Worm (Caenorhabditis elegans) whole organism, L4/young adult: Measurements from ENCODE around the gene Y75B8A.39.

Source experiments
- W03F9.2 ChIP-seq: fragments of 150-350 bp; optimal IDR thresholded peaks from 2 replicates; lab custom pipeline; 2014; ENCODE audit warnings: missing biosample characterization, missing genetic modification characterization
- dao-5 ChIP-seq: sonication (generic microtip); optimal IDR thresholded peaks from 2 replicates; lab custom pipeline; 2016; ENCODE audit warnings: missing genotype, missing genetic modification characterization, moderate library complexity, missing compliant biosample characterization
- him-1 ChIP-seq: sonication (generic microtip); optimal IDR thresholded peaks from 2 replicates; lab custom pipeline; 2016; ENCODE audit warnings: missing genotype, missing genetic modification reagents, missing genetic modification characterization, missing compliant biosample characterization

The Y75B8A.39 gene

DNA sequence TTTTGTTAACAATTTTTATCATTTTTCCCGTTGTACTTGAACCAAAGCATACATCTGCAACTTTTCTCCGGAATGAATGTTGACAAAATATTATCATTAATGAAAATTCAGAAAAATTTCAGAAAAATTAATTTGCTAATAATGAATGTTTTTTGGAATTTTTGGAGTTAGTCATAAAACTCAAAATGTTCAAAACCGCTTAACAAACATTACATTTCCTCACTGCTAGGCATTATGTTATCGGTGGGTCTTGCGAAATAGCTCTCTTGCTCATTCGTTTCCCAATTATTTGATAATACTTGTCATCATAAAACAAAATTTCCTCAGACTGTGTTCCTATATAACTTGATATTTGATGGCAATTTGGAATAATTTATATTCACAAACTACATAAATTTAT, at the start of gene Y75B8A.39:
Y75B8A.39 (plus strand) TSS at position 301 of the 400 bp plus-strand sequence.
- TF ChIP-seq W03F9.2 (tag; lab: Kevin White, UChicago): no peak
- no peak for TF ChIP-seq him-1 (tag; lab: Kevin White, UChicago)
- TF ChIP-seq dao-5 (tag; lab: Kevin White, UChicago): no peak

DNA sequence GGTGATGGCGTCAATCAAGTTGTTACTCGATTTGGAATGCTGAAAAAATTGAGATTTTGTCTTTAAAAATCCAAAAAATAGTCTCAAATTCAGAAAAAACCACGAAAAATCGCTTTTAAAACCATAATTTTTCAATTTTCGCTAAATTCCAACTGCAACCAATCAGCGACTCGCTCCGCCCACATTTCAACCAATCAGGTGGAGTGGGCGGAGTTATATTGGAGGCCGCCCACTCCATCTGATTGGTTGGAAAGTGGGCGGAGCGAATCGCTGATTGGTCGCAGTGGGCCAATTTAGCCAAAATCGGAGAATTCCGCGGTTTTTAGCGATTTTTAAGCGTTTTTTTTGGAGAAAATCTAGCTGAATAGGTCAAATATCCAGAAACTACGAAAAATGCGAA, 43.2 kb upstream of the Y75B8A.39 start:
- TF ChIP-seq W03F9.2 (tag; lab: Kevin White, UChicago) (no peak), him-1 (tag; lab: Kevin White, UChicago) (no peak)

DNA sequence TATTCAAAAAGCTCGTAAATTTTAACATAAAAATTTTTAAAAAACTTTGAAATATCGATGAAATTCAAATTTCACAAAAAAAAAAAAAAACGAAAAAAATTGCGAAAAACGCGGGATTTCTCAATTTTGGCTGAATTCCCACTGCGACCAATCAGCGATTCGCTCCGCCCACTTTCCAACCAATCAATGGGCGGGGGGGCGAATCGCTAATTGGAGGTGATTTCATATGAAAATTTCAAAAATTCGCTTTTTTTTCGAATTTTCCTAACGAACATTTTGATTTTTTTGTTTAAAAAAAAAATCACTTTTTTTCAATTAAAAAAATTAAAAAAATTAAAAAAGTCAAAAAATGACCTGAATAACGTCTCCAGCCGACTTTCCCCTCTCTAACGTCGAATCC, 42.6 kb upstream of the Y75B8A.39 start:
- TF ChIP-seq W03F9.2 (tag; lab: Kevin White, UChicago): no peak
- no peak for TF ChIP-seq him-1 (tag; lab: Kevin White, UChicago)
- TF ChIP-seq dao-5 (tag; lab: Kevin White, UChicago): no peak

DNA sequence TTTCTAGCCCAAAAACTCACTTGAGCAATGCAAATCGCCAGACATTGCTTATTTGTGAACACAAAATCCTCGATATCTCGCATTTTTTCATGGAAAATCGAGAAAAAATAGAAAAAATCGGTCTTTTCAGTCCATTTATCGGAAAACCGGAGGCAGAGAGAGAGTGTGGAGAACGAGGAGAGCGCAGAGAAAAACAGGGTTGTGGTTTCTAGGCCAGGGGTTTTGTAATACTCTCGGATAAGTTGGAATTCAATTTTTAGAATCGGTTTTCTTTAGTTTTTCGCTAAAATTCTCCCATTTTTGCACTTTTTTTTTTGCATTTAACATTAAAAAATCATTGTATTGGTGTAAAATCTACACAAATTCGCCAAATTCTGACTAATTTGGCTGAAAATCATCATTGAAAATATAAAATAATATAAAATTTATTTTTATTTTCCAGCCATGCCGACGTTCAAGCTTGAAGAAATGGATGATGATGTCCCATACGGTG, 39.3 kb upstream of the Y75B8A.39 start, which contains the start of the genes Y75B8A.24 and Y75B8A.25:
Y75B8A.24 (minus strand) TSS at position 155 of the 493 bp plus-strand sequence.
Y75B8A.25 (plus strand) TSS at position 443 of the 493 bp plus-strand sequence.
- peak; percentile 66 for TF ChIP-seq W03F9.2 (tag; lab: Kevin White, UChicago)
- no peak for TF ChIP-seq him-1 (tag; lab: Kevin White, UChicago)

DNA sequence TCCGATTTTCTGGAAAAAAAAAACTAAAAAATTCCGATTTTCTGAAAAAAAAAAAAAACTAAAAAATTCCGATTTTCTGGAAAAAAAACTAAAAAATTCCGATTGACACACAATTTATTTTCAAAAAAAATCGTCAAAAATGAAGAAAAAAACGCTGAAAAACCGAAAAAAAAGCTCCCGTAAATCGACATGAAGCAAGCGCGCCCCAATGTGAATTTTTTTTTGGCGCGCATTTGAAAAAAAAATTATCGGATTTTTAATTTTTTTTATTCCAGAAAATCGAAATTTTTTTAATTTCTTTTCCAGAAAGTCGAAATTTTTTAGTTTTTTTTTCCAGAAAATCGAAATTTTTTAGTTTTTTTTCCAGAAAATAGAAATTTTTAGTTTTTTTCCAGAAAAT, 34.2 kb upstream of the Y75B8A.39 start:
- no peak for TF ChIP-seq him-1 (tag; lab: Kevin White, UChicago)

DNA sequence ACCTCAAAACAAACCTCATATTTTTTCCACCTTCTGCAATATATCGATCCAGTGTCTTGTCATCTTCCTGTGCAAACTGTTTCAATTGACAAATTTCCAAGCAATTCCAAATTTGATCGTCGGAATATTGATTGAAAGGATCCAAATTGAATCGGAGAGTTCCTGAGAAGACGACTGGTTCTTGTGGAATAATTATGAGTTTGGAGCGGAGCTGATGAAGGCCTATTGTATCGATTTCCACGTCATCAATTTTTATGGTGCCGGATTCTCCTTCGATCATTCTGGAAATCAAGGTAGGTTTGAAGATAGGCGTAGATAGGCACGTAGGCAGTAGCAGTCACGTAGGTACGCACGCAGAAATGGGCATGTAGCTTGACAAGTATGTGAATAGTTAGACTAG, 28.8 kb upstream of the Y75B8A.39 start:
- TF ChIP-seq dao-5 (tag; lab: Kevin White, UChicago): no peak
- no peak for TF ChIP-seq him-1 (tag; lab: Kevin White, UChicago)
- no peak for TF ChIP-seq W03F9.2 (tag; lab: Kevin White, UChicago)

DNA sequence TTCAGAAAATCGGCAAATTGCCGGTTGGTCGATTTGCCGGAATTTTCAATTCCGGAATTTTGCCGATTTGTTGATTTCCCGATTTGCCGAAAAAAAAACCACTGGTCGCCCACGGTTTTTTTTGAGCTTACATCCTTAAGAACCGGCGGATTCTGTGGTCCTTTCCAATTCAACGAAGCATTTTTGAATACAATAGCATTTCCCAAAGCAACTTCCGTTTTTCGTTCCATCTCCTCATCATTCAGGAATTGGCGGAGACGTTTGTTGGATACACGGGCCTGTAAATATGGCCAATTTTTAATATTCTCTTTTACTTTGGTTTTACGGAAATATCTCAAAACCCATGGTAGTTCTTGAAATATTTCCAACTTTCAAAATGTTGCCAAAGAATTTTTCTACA, 20.5 kb upstream of the Y75B8A.39 start:
- TF ChIP-seq dao-5 (tag; lab: Kevin White, UChicago) (no peak), W03F9.2 (tag; lab: Kevin White, UChicago) (no peak), him-1 (tag; lab: Kevin White, UChicago) (no peak)

DNA sequence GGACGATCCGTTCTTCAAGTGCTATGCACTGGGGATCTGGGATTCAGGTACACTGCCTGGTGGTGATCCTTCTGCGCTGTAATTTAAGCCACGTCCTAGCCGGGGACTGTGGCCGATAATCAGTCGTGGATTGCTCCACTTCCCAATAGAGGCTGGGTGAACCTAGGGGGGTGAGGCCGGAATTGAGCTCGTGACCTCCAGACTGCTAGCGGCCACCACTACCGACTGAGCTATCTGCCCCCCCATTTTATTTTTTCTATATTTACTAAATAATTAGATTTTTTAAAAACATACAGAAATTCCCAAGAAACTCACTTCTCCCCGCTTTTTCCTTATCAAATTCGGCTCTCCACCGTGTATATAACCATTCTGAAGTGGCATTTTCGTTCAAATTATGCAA, 15.7 kb upstream of the Y75B8A.39 start:
- no peak for TF ChIP-seq him-1 (tag; lab: Kevin White, UChicago)

DNA sequence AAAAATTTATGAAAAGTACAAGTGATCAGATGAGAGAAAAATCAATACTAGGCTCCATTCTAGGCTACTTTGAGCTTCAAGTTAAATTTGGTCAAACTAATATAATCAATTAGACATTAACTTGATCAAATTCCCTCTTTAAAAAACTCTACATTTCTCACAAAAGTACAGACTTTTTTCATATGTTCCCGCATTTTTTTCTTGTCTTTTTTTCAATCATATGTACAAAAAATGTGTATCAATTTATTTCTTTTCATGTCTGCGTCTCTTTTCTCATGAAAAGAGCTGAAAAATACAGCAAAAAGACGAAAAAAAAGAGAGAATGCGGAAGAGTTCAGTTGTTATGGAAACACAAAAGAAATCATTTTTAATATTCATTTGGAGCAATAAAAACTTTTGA, 13.7 kb upstream of the Y75B8A.39 start:
- TF ChIP-seq W03F9.2 (tag; lab: Kevin White, UChicago): no peak
- TF ChIP-seq dao-5 (tag; lab: Kevin White, UChicago): no peak
- no peak for TF ChIP-seq him-1 (tag; lab: Kevin White, UChicago)

DNA sequence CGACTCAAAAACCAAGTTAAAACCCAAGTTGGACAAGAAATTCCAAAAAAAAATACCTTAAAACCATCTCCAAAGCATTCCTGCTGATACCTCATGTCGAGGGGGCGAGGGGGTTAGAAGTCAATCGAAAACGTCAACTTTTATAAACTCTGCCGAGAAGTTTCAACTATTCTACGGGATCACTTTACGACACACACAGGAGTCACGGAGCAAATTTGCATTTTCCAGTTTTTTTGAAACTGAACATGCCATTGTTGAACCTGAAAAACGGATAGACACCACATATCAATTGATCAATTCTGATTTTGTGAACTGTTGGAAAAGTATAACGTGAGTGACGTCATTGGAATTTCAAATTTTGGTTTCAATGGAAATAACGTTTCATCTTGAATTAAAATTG, 9.9 kb upstream of the Y75B8A.39 start, which contains the start of gene mrp-8:
mrp-8 (minus strand) TSS at position 101 of the 400 bp plus-strand sequence.
- TF ChIP-seq W03F9.2 (tag; lab: Kevin White, UChicago): no peak
- no peak for TF ChIP-seq him-1 (tag; lab: Kevin White, UChicago)
- TF ChIP-seq dao-5 (tag; lab: Kevin White, UChicago): no peak

DNA sequence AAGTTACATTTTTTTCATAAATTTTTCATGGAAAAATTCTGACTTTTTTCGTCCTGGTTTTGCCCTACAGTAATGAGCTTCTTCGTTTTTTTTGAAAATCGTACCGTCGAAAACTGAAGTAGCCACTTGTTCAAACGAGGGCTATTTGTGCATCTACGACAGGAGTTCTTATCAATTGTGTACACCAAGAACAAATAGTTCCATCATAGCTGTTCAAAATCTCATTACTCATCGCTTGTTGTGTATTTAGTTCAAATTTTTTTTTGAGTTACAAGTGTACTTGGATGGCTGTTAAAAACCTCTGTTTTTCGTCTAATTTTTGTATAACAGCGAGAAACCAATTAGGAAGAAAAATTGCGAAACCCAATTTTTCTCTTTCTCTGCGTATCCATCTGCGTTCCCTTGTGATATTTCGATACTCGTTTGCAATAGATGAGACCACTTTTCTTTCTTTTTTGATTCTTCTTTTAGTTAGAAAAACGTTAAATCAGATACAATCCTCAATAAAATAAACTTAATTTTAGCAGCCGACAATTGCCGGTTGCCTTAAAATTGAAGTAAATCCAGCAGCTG, 8.1 kb upstream of the Y75B8A.39 start:
- TF ChIP-seq dao-5 (tag; lab: Kevin White, UChicago): no peak
- TF ChIP-seq him-1 (tag; lab: Kevin White, UChicago): no peak
- no peak for TF ChIP-seq W03F9.2 (tag; lab: Kevin White, UChicago)

DNA sequence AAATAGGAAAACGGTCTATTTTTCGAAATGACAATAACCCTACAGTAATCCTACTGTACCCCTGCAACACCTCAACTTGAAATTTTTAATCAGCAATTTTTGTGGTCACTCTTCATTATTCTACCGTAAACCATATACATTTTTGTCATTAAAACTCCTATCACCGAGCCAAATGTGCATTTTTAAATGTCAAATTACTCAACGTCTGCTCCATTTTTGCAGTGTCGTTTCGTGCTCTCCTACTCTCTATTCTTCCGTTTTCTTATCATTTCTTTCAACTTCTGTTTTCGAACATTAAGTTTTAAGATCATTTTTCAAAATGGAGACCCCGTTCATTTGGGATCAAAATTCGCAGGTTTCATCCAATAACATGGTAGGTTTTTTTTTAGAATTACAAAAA, 5.5 kb upstream of the Y75B8A.39 start, which contains the start of gene pqn-92:
pqn-92 (plus strand) TSS at position 307 of the 400 bp plus-strand sequence.
- TF ChIP-seq dao-5 (tag; lab: Kevin White, UChicago) (no peak), him-1 (tag; lab: Kevin White, UChicago) (no peak), W03F9.2 (tag; lab: Kevin White, UChicago) (no peak)

DNA sequence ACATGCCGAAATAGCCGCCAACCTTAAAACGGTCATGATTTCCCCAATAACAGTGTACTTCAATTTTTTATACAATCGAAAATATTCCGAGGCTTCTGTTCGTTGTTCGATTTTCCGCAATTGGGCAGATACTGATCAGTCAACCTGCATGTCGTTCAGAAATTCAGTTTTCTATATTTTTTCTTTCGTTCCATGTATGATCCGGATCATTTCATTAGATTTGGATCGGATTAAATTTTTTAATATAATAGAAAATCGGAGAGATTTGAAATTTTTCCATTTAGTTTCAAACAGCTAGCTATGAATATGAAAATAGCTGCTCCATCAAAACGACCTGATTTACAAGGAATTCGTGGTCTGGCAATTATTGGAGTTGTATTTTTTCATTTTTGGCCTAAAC, 2.2 kb downstream of the Y75B8A.39 start, which contains the start of gene Y75B8A.37:
Y75B8A.37 (plus strand) TSS at position 301 of the 400 bp plus-strand sequence.
- no peak for TF ChIP-seq W03F9.2 (tag; lab: Kevin White, UChicago)
- TF ChIP-seq dao-5 (tag; lab: Kevin White, UChicago): no peak
- no peak for TF ChIP-seq him-1 (tag; lab: Kevin White, UChicago)

DNA sequence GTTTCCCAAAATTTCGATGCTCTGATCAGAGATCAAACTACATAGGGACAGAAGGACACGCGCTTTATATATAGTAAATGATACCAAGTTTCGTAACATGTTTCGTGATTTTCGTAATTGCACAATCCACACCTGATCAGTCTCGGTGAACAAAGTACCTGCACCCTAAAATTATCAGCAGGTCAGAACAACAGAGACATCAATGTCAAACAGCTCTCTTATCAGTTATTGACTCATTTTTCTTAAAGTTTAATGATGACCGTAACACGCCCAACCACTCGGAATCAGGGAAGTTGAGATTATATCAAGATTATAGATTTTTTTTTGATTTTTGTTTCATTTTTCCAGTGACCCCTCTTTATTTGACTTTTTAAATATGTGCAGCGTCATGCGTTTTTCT, 4.5 kb downstream of the Y75B8A.39 start:
- TF ChIP-seq him-1 (tag; lab: Kevin White, UChicago) (no peak), W03F9.2 (tag; lab: Kevin White, UChicago) (no peak), dao-5 (tag; lab: Kevin White, UChicago) (no peak)
